Fruit fly (Drosophila melanogaster) whole organism, embryonic: Measurements from ENCODE around the gene Pgant7.

Source experiments
- Aef1 ChIP-seq: fragments of 200-800 bp; sonication (Bioruptor generic); IDR thresholded peaks from 3 replicates; pipeline ENCODE4 v1.3.6; 2022; ENCODE audit warnings: missing biosample characterization, missing genetic modification characterization
- Asciz ChIP-seq: fragments of 200-800 bp; sonication (Bioruptor generic); optimal IDR thresholded peaks from 2 replicates; lab custom pipeline; 2017; ENCODE audit warnings: missing biosample characterization, mild to moderate bottlenecking, missing genetic modification characterization, missing genetic modification reagents
- Atf-2 ChIP-seq: fragments of 200-800 bp; sonication (Bioruptor generic); optimal IDR thresholded peaks from 2 replicates; lab custom pipeline; 2016; ENCODE audit warnings: missing biosample characterization, missing genetic modification characterization
- BEAF-32 ChIP-seq: fragments of 200-800 bp; sonication (Bioruptor generic); optimal IDR thresholded peaks from 3 replicates; lab custom pipeline; 2017; ENCODE audit warnings: missing biosample characterization, missing genetic modification characterization, mild to moderate bottlenecking, moderate library complexity, missing genetic modification reagents
- CG10321 ChIP-seq: fragments of 200-800 bp; sonication (Bioruptor generic); IDR thresholded peaks from 2 replicates; pipeline ENCODE4 v1.3.6; 2022; ENCODE audit warnings: missing biosample characterization, missing genetic modification characterization
- CG11247 ChIP-seq: fragments of 200-800 bp; sonication (Bioruptor generic); IDR thresholded peaks from 2 replicates; pipeline ENCODE4 v1.3.6; 2022; ENCODE audit warnings: missing biosample characterization, missing genetic modification characterization
- CG12071 ChIP-seq: fragments of 200-800 bp; sonication (Bioruptor generic); optimal IDR thresholded peaks from 3 replicates; lab custom pipeline; 2018; ENCODE audit warnings: missing biosample characterization, mild to moderate bottlenecking, missing genetic modification characterization
- CG17359 ChIP-seq: fragments of 200-800 bp; sonication (Bioruptor generic); optimal IDR thresholded peaks from 3 replicates; lab custom pipeline; 2018; ENCODE audit warnings: missing biosample characterization, mild to moderate bottlenecking, missing genetic modification characterization, moderate library complexity
- CG17829 ChIP-seq: fragments of 200-800 bp; optimal IDR thresholded peaks from 2 replicates; lab custom pipeline; 2019; ENCODE audit warnings: missing biosample characterization, mild to moderate bottlenecking, missing genetic modification characterization, moderate library complexity
- CG34224 ChIP-seq: fragments of 200-800 bp; sonication (Bioruptor generic); IDR thresholded peaks from 3 replicates; pipeline ENCODE4 v1.3.6; 2022; ENCODE audit warnings: missing biosample characterization, missing genetic modification characterization; ENCODE audit not compliant: partially characterized antibody
- CG34376 ChIP-seq: fragments of 200-800 bp; sonication (Bioruptor generic); optimal IDR thresholded peaks from 2 replicates; lab custom pipeline; 2018; ENCODE audit warnings: missing biosample characterization, mild to moderate bottlenecking, missing genetic modification characterization
- CG3838 ChIP-seq: fragments of 200-800 bp; sonication (Bioruptor generic); optimal IDR thresholded peaks from 3 replicates; lab custom pipeline; 2016; ENCODE audit warnings: missing biosample characterization, missing genetic modification characterization
- CG4282 ChIP-seq: fragments of 200-800 bp; sonication (Bioruptor generic); optimal IDR thresholded peaks from 2 replicates; lab custom pipeline; 2016; ENCODE audit warnings: missing biosample characterization, missing genetic modification characterization
- CG4360 ChIP-seq: fragments of 200-800 bp; sonication (Bioruptor generic); IDR thresholded peaks from 2 replicates; pipeline ENCODE4 v1.3.6; 2022; ENCODE audit warnings: missing biosample characterization, missing genetic modification characterization
- CG4730 ChIP-seq: fragments of 200-800 bp; sonication (Bioruptor generic); IDR thresholded peaks from 2 replicates; pipeline ENCODE4 v1.3.6; 2022; ENCODE audit warnings: missing biosample characterization, missing genetic modification characterization
- CG9215 ChIP-seq: fragments of 200-800 bp; sonication (Bioruptor generic); IDR thresholded peaks from 2 replicates; pipeline ENCODE4 v1.3.6; 2022; ENCODE audit warnings: missing biosample characterization, missing genetic modification characterization
- CG9797 ChIP-seq: fragments of 200-800 bp; sonication (Bioruptor generic); optimal IDR thresholded peaks from 3 replicates; lab custom pipeline; 2018; ENCODE audit warnings: missing biosample characterization, mild to moderate bottlenecking, missing genetic modification characterization
- CoRest ChIP-seq: fragments of 200-800 bp; sonication (Bioruptor generic); optimal IDR thresholded peaks from 3 replicates; lab custom pipeline; 2018; ENCODE audit warnings: missing biosample characterization, mild to moderate bottlenecking, missing genetic modification characterization, moderate library complexity
- CrebB ChIP-seq: fragments of 200-800 bp; sonication (Bioruptor generic); optimal IDR thresholded peaks from 3 replicates; lab custom pipeline; 2018; ENCODE audit warnings: missing biosample characterization, mild to moderate bottlenecking, missing genetic modification characterization
- Dbx ChIP-seq: fragments of 200-800 bp; sonication (Bioruptor generic); IDR thresholded peaks from 3 replicates; pipeline ENCODE4 v1.3.6; 2022; ENCODE audit warnings: missing biosample characterization, missing genetic modification characterization
- Doc2 ChIP-seq: fragments of 200-800 bp; sonication (Bioruptor generic); IDR thresholded peaks from 2 replicates; pipeline ENCODE4 v1.3.6; 2022; ENCODE audit warnings: missing biosample characterization, missing genetic modification characterization
- Fer1 ChIP-seq: fragments of 200-800 bp; sonication (Bioruptor generic); optimal IDR thresholded peaks from 2 replicates; lab custom pipeline; 2017; ENCODE audit warnings: missing biosample characterization, mild to moderate bottlenecking, missing genetic modification characterization
- HmgZ ChIP-seq: fragments of 200-800 bp; sonication (Bioruptor generic); optimal IDR thresholded peaks from 2 replicates; lab custom pipeline; 2018; ENCODE audit warnings: missing biosample characterization, mild to moderate bottlenecking, missing genetic modification characterization
- Lim3 ChIP-seq: fragments of 200-800 bp; sonication (Bioruptor generic); IDR thresholded peaks from 2 replicates; pipeline ENCODE4 v1.3.6; 2022; ENCODE audit warnings: missing biosample characterization, missing genetic modification characterization
- MBD-R2 ChIP-seq: fragments of 200-800 bp; sonication (Bioruptor generic); IDR thresholded peaks from 2 replicates; pipeline ENCODE4 v1.3.6; 2022; ENCODE audit warnings: missing biosample characterization, missing genetic modification characterization
- Neu2 ChIP-seq: fragments of 200-800 bp; sonication (Bioruptor generic); optimal IDR thresholded peaks from 3 replicates; lab custom pipeline; 2016; ENCODE audit warnings: missing biosample characterization, missing genetic modification characterization, borderline replicate concordance
- Nf-YA ChIP-seq: fragments of 200-800 bp; sonication (Bioruptor generic); IDR thresholded peaks from 2 replicates; pipeline ENCODE4 v1.3.6; 2022; ENCODE audit warnings: missing biosample characterization, missing genetic modification characterization
- Ravus ChIP-seq: fragments of 200-800 bp; sonication (Bioruptor generic); IDR thresholded peaks from 2 replicates; pipeline ENCODE4 v1.3.6; 2022; ENCODE audit warnings: missing biosample characterization, missing genetic modification characterization
- Rx ChIP-seq: fragments of 200-800 bp; sonication (Bioruptor generic); IDR thresholded peaks from 2 replicates; pipeline ENCODE4 v1.3.6; 2022; ENCODE audit warnings: missing biosample characterization, missing genetic modification characterization
- Sin3A ChIP-seq: fragments of >200 bp; optimal IDR thresholded peaks from 2 replicates; lab custom pipeline; 2018
- Vsx1 ChIP-seq: fragments of 200-800 bp; sonication (Bioruptor generic); optimal IDR thresholded peaks from 2 replicates; lab custom pipeline; 2017; ENCODE audit warnings: missing biosample characterization, mild to moderate bottlenecking, missing genetic modification characterization, missing genetic modification reagents
- amos ChIP-seq: fragments of 200-800 bp; sonication (Bioruptor generic); IDR thresholded peaks from 2 replicates; pipeline ENCODE4 v1.3.6; 2022; ENCODE audit warnings: missing biosample characterization, missing genetic modification characterization; ENCODE audit not compliant: partially characterized antibody
- ash1 ChIP-seq: fragments of 200-800 bp; sonication (Bioruptor generic); optimal IDR thresholded peaks from 2 replicates; lab custom pipeline; 2018; ENCODE audit warnings: missing biosample characterization, mild to moderate bottlenecking, missing genetic modification characterization
- bcd ChIP-seq: fragments of 200-800 bp; sonication (Bioruptor generic); optimal IDR thresholded peaks from 2 replicates; lab custom pipeline; 2017; ENCODE audit warnings: missing biosample characterization, mild to moderate bottlenecking, missing genetic modification characterization
- cad ChIP-seq: fragments of >200 bp; optimal IDR thresholded peaks from 2 replicates; lab custom pipeline; 2017; ENCODE audit warnings: missing biosample characterization, missing genetic modification characterization
- chinmo ChIP-seq: fragments of 200-800 bp; sonication (Bioruptor generic); IDR thresholded peaks from 4 replicates; pipeline ENCODE4 v1.3.6; 2022; ENCODE audit warnings: missing biosample characterization, missing genetic modification characterization; ENCODE audit not compliant: partially characterized antibody
- chm ChIP-seq: fragments of 200-800 bp; sonication (Bioruptor generic); IDR thresholded peaks from 2 replicates; pipeline ENCODE4 v1.3.6; 2022; ENCODE audit warnings: missing biosample characterization, missing genetic modification characterization
- corto ChIP-seq: fragments of 200-800 bp; sonication (Bioruptor generic); optimal IDR thresholded peaks from 2 replicates; lab custom pipeline; 2016; ENCODE audit warnings: missing biosample characterization, mild to moderate bottlenecking, missing genetic modification characterization, moderate library complexity
- dati ChIP-seq: fragments of 200-800 bp; sonication (Bioruptor generic); IDR thresholded peaks from 2 replicates; pipeline ENCODE4 v1.3.6; 2022; ENCODE audit warnings: missing biosample characterization, missing genetic modification characterization
- gce ChIP-seq: fragments of 200-800 bp; sonication (Bioruptor generic); IDR thresholded peaks from 3 replicates; pipeline ENCODE4 v1.3.6; 2022; ENCODE audit warnings: missing biosample characterization, missing genetic modification characterization
- gt ChIP-seq: fragments of 200-800 bp; sonication (Bioruptor generic); IDR thresholded peaks from 2 replicates; pipeline ENCODE4 v1.3.6; 2022; ENCODE audit warnings: missing biosample characterization, missing genetic modification characterization
- lola ChIP-seq, 3 experiments: fragments of >200 bp in 2 of 3; fragments of 200-800 bp in 1 of 3; sonication (Bioruptor generic) in 1 of 3; optimal IDR thresholded peaks; 2 replicates each; lab custom pipeline; 2017 to 2019; ENCODE audit warnings: missing biosample characterization in 3 of 3, missing genetic modification characterization in 3 of 3, mild to moderate bottlenecking in 1 of 3, moderate library complexity in 1 of 3
- mirr ChIP-seq: fragments of 200-800 bp; sonication (Bioruptor generic); optimal IDR thresholded peaks from 3 replicates; lab custom pipeline; 2018; ENCODE audit warnings: missing biosample characterization, mild to moderate bottlenecking, missing genetic modification characterization
- pb ChIP-seq: fragments of 200-800 bp; sonication (Bioruptor generic); optimal IDR thresholded peaks from 3 replicates; lab custom pipeline; 2016; ENCODE audit warnings: missing biosample characterization, missing genetic modification characterization
- pros ChIP-seq: fragments of 200-800 bp; sonication (Bioruptor generic); optimal IDR thresholded peaks from 3 replicates; lab custom pipeline; 2019; ENCODE audit warnings: missing biosample characterization, mild to moderate bottlenecking, missing genetic modification characterization, moderate library complexity
- sens ChIP-seq: fragments of 200-800 bp; sonication (Bioruptor generic); peaks from one replicate; lab custom pipeline; 2016; ENCODE audit warnings: missing biosample characterization, missing genetic modification characterization
- sob ChIP-seq: fragments of 200-800 bp; sonication (Bioruptor generic); IDR thresholded peaks from 2 replicates; pipeline ENCODE4 v1.3.6; 2022; ENCODE audit warnings: missing biosample characterization, missing genetic modification characterization
- stc ChIP-seq: fragments of 200-800 bp; sonication (Bioruptor generic); IDR thresholded peaks from 2 replicates; pipeline ENCODE4 v1.3.6; 2022; ENCODE audit warnings: missing biosample characterization, missing genetic modification characterization
- stwl ChIP-seq: fragments of 200-800 bp; sonication (Bioruptor generic); optimal IDR thresholded peaks from 3 replicates; lab custom pipeline; 2018; ENCODE audit warnings: missing biosample characterization, mild to moderate bottlenecking, missing genetic modification characterization, moderate library complexity
- tin ChIP-seq: fragments of 200-800 bp; sonication (Bioruptor generic); optimal IDR thresholded peaks from 3 replicates; lab custom pipeline; 2016; ENCODE audit warnings: missing biosample characterization, missing genetic modification characterization
- z ChIP-seq: fragments of 200-800 bp; sonication (Bioruptor generic); IDR thresholded peaks from 3 replicates; pipeline ENCODE4 v1.3.6; 2022; ENCODE audit warnings: missing biosample characterization, missing genetic modification characterization
- zfh1 ChIP-seq: fragments of 200-800 bp; sonication (Bioruptor generic); IDR thresholded peaks from 3 replicates; pipeline ENCODE4 v1.3.6; 2022; ENCODE audit warnings: missing biosample characterization, missing genetic modification characterization

The Pgant7 gene

dm6 chrX:18499679-18500187, at the start of gene Pgant7, which contains the start of gene Xrcc2 (continued):
- TF ChIP-seq CG3838 (GFP tag; lab: Kevin White, UChicago) (no peak), z (GFP tag; lab: Robert Waterston, UW) (no peak), zfh1 (no peak), sens (GFP tag; lab: Kevin White, UChicago) (no peak), CG9215 (GFP tag; lab: Robert Waterston, UW) (no peak), Vsx1 (GFP tag; lab: Kevin White, UChicago) (no peak), stc (no peak), ash1 (GFP tag; lab: Kevin White, UChicago) (no peak), Dbx (no peak), stwl (tag; lab: Kevin White, UChicago) (peak; percentile 54), Lim3 (GFP tag; lab: Robert Waterston, UW) (no peak), chm (no peak), CG4360 (GFP tag; lab: Robert Waterston, UW) (no peak), CG4730 (GFP tag; lab: Robert Waterston, UW) (no peak), gce (no peak), tin (GFP tag; lab: Kevin White, UChicago) (no peak), sob (GFP tag; lab: Robert Waterston, UW) (no peak), Doc2 (GFP tag; lab: Robert Waterston, UW) (no peak), chinmo (GFP tag; lab: Robert Waterston, UW) (0 out of 4 replicates have a peak, but pooled peaks have one; percentile 62), CG17359 (no peak), Asciz (GFP tag; lab: Kevin White, UChicago) (no peak), dati (no peak), CG9797 (GFP tag; lab: Kevin White, UChicago) (peak; percentile 81), Atf-2 (GFP tag; lab: Kevin White, UChicago) (no peak), corto (GFP tag; lab: Kevin White, UChicago) (no peak), mirr (GFP tag; lab: Kevin White, UChicago) (no peak), CG17829 (tag; lab: Kevin White, UChicago) (peak; percentile 20), CG10321 (GFP tag; lab: Robert Waterston, UW) (no peak), MBD-R2 (GFP tag; lab: Robert Waterston, UW) (peak; percentile 65; the same call in 1 of the 2 replicates), CG4282 (no peak), pb (GFP tag; lab: Kevin White, UChicago) (no peak), Rx (GFP tag; lab: Robert Waterston, UW) (no peak), CG34376 (no peak), Nf-YA (GFP tag; lab: Robert Waterston, UW) (no peak), bcd (no peak), CoRest (no peak), lola (GFP tag; optimal IDR thresholded peaks at IDR 0.05; lab: Kevin White, UChicago) (no peak), Neu2 (GFP tag; lab: Kevin White, UChicago) (no peak), gt (GFP tag; lab: Robert Waterston, UW) (no peak), Aef1 (GFP tag; lab: Robert Waterston, UW) (no peak), Ravus (GFP tag; lab: Robert Waterston, UW) (no peak), Fer1 (no peak), cad (GFP tag; lab: Kevin White, UChicago) (no peak), CG12071 (GFP tag; lab: Kevin White, UChicago) (no peak), HmgZ (peak; percentile 1), CrebB (tag; lab: Kevin White, UChicago) (no peak), pros (GFP tag; lab: Kevin White, UChicago) (no peak), amos (GFP tag; lab: Robert Waterston, UW) (peak; percentile 77), CG34224 (GFP tag; lab: Robert Waterston, UW) (peak; percentile 76; the same call in 2 of the 3 replicates), BEAF-32 (peak; percentile 83), Sin3A (lab: Kevin White, UChicago) (peak; percentile 85), CG11247 (GFP tag; lab: Robert Waterston, UW) (no peak)
